Fruit fly (Drosophila melanogaster): ENCODE results near the gene aus.

The aus gene

DNA sequence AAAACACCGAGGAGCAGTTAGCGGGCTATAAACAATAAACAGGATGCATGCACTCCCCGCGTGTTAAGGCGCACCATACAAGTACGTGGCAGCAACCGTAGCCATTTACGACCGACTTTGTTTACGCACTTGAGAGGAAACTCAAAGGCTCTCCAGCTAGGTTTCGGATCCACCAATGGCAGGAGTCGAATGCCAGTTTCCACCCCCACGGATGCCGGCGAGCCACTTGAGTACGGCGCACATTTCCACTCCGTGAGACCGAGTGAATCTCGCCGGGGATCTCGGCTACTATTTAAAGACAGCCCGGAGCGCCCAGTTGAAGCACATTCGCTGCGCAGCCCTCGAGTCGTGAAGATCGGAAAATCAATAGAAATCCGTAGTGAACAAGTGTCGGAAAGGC is 39.2 kb upstream of the aus start, which contains the start of gene bap:
Gene bap (plus strand): TSS at position 317 of the 400 bp plus-strand sequence.
- no peak for TF ChIP-seq Lpt (GFP tag; optimal IDR thresholded peaks at IDR 0.05)
- no peak for TF ChIP-seq fd85E (GFP tag; optimal IDR thresholded peaks at IDR 0.05)
- TF ChIP-seq esn (GFP tag; optimal IDR thresholded peaks at IDR 0.05): no peak
- no peak for TF ChIP-seq CG32006 (GFP tag; optimal IDR thresholded peaks at IDR 0.05)
- no peak for TF ChIP-seq Hr38 (GFP tag; optimal IDR thresholded peaks at IDR 0.05)
- no peak for TF ChIP-seq CG3919 (GFP tag; optimal IDR thresholded peaks at IDR 0.05)
- TF ChIP-seq CG6854 (GFP tag; optimal IDR thresholded peaks at IDR 0.05): no peak
- TF ChIP-seq ss (GFP tag; optimal IDR thresholded peaks at IDR 0.05): no peak
- no peak for TF ChIP-seq CG10631 (GFP tag; optimal IDR thresholded peaks at IDR 0.05)
- TF ChIP-seq spab (GFP tag; optimal IDR thresholded peaks at IDR 0.05): no peak
- TF ChIP-seq cyc (GFP tag; optimal IDR thresholded peaks at IDR 0.05): no peak
- no peak for TF ChIP-seq Gug (GFP tag; IDR thresholded peaks at IDR 0.05)
- no peak for TF ChIP-seq achi (GFP tag; optimal IDR thresholded peaks at IDR 0.05)
- TF ChIP-seq CG6792 (GFP tag; optimal IDR thresholded peaks at IDR 0.05): no peak
- no peak for TF ChIP-seq topi (GFP tag; optimal IDR thresholded peaks at IDR 0.05)
- TF ChIP-seq dsx (GFP tag; optimal IDR thresholded peaks at IDR 0.05; ENCODE audit: poor library complexity, severe bottlenecking): no peak
- TF ChIP-seq Hr39 (GFP tag; optimal IDR thresholded peaks at IDR 0.05): no peak
- TF ChIP-seq CG6276 (GFP tag; optimal IDR thresholded peaks at IDR 0.05): no peak
- TF ChIP-seq Ets21C (GFP tag; optimal IDR thresholded peaks at IDR 0.05): no peak

DNA sequence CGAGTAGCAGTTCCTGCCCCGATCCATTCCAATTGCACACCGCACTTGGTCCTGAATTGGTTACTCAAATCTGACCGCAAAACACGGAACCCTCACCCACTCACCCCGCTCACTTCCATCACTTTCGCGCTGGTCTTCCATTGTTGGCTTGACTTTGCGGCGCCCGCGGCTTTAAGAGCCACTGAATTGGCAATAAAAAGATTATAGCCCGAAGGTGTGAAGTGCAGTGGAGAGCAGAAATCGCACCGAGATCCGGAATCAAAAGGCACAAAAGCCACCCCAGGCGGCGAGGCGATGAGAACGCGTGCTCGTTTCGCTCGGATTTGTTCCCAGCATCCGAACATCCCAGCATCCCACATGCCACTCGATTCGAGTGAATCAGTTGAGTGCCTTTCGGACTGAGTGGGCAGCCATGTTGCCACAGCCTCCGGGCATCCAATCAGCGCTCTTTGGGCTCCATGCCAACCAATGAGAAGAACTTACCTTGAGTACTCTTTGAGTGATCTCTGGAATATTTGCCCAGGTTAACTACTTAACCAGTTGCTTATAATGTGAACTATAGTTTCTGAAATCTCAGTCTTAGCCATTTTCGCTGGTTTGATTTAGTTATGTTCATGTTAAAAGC is 38.1 kb upstream of the aus start:
- TF ChIP-seq lz (GFP tag; optimal IDR thresholded peaks at IDR 0.05) (no peak), Gug (GFP tag; IDR thresholded peaks at IDR 0.05) (no peak), salr (GFP tag; optimal IDR thresholded peaks at IDR 0.05) (no peak), ss (GFP tag; optimal IDR thresholded peaks at IDR 0.05) (no peak), fd59A (GFP tag; optimal IDR thresholded peaks at IDR 0.05) (no peak), achi (GFP tag; optimal IDR thresholded peaks at IDR 0.05) (no peak), Eip93F (GFP tag; optimal IDR thresholded peaks at IDR 0.05) (no peak), CG8319 (GFP tag; optimal IDR thresholded peaks at IDR 0.05) (no peak), CG11294 (GFP tag; IDR thresholded peaks at IDR 0.05) (no peak), CG16779 (tag; optimal IDR thresholded peaks at IDR 0.05) (no peak), CG3919 (GFP tag; optimal IDR thresholded peaks at IDR 0.05) (no peak), net (GFP tag; optimal IDR thresholded peaks at IDR 0.05) (no peak), CG6792 (GFP tag; optimal IDR thresholded peaks at IDR 0.05) (no peak)

DNA sequence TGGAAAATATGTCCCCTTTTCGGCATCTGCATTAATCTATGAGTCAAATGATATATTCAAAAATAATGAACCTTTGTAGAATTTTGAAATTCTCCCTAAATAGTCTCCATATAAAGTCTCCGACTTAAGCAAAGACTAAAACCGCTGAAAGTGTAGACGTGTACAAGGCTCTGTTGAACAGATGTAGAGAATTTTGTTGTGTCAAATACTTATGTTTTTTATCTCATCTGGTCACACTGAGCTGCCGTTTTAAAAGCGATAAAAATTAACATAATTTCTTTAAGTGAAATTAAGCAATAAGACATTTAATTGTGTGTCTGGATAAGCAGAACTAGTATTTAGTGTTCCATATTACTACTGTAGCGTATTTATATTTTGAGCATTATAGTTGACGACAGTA is 36.7 kb upstream of the aus start:
- no peak for TF ChIP-seq spab (GFP tag; optimal IDR thresholded peaks at IDR 0.05)
- TF ChIP-seq topi (GFP tag; optimal IDR thresholded peaks at IDR 0.05): no peak
- no peak for TF ChIP-seq achi (GFP tag; optimal IDR thresholded peaks at IDR 0.05)
- no peak for TF ChIP-seq Sox15 (GFP tag; optimal IDR thresholded peaks at IDR 0.05)
- TF ChIP-seq dsx (GFP tag; optimal IDR thresholded peaks at IDR 0.05; ENCODE audit: poor library complexity, severe bottlenecking): no peak
- TF ChIP-seq CG34406 (GFP tag; optimal IDR thresholded peaks at IDR 0.05): no peak
- TF ChIP-seq Hr39 (GFP tag; optimal IDR thresholded peaks at IDR 0.05): no peak
- no peak for TF ChIP-seq ss (GFP tag; optimal IDR thresholded peaks at IDR 0.05)
- no peak for TF ChIP-seq vri (GFP tag; optimal IDR thresholded peaks at IDR 0.05)
- TF ChIP-seq fkh (GFP tag; optimal IDR thresholded peaks at IDR 0.05): no peak
- no peak for TF ChIP-seq acj6 (GFP tag; optimal IDR thresholded peaks at IDR 0.05)
- TF ChIP-seq eg (GFP tag; IDR thresholded peaks at IDR 0.05): no peak
- TF ChIP-seq lz (GFP tag; optimal IDR thresholded peaks at IDR 0.05): no peak

DNA sequence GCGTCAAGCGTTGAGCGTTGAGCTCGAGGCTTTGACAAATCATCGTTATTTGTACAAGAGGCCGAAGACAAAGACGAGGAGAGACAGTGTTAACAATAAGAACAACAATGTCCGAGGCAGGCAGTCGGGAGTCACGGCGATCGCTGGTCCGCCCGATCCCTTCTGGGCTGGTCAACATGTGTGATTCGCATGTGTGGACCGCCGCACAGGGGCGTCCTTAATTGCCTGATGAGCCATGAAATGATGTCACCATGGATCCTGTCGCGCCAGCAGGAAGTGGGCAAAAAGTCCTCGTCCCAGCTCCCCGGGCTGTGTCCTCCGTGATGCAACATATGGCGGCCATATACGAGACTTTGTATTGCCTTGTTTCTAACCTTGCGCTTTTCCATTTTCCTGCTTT is 30.5 kb upstream of the aus start:
- TF ChIP-seq OdsH (GFP tag; optimal IDR thresholded peaks at IDR 0.05) (no peak), CG11902 (GFP tag; optimal IDR thresholded peaks at IDR 0.05) (no peak), CG6163 (GFP tag; IDR thresholded peaks at IDR 0.05) (no peak), Sox15 (GFP tag; optimal IDR thresholded peaks at IDR 0.05) (no peak), ss (GFP tag; optimal IDR thresholded peaks at IDR 0.05) (no peak), cyc (GFP tag; optimal IDR thresholded peaks at IDR 0.05) (no peak), vri (GFP tag; optimal IDR thresholded peaks at IDR 0.05) (no peak), Eip78C (GFP tag) (no peak), Smox (GFP tag; optimal IDR thresholded peaks at IDR 0.05) (no peak), CG15336 (GFP tag; IDR thresholded peaks at IDR 0.05) (no peak), CG6854 (GFP tag; optimal IDR thresholded peaks at IDR 0.05) (no peak), fd59A (GFP tag; optimal IDR thresholded peaks at IDR 0.05) (no peak), dac (GFP tag; optimal IDR thresholded peaks at IDR 0.05) (no peak), Blimp-1 (GFP tag; optimal IDR thresholded peaks at IDR 0.05) (no peak), CG7368 (GFP tag; optimal IDR thresholded peaks at IDR 0.05) (no peak)

Data from whole organism, prepupa.